Worm (Caenorhabditis elegans) whole organism, L4 larva: ENCODE data around the gene M03C11.6.

Experiments
- ama-1 ChIP-seq: fragments of 150-350 bp; optimal IDR thresholded peaks from 2 replicates; lab custom pipeline; 2014; ENCODE audit warnings: inconsistent platforms, mixed read lengths
- ceh-62 ChIP-seq: sonication (generic microtip); optimal IDR thresholded peaks from 2 replicates; lab custom pipeline; 2017; ENCODE audit warnings: missing biosample characterization, missing genetic modification characterization
- ceh-82 ChIP-seq: sonication (generic microtip); optimal IDR thresholded peaks from 2 replicates; lab custom pipeline; 2017; ENCODE audit warnings: missing biosample characterization, missing genetic modification characterization
- gei-8 ChIP-seq: fragments of 200-800 bp; sonication (Bioruptor generic); optimal IDR thresholded peaks from 2 replicates; lab custom pipeline; 2018; ENCODE audit warnings: mild to moderate bottlenecking, missing genetic modification characterization, missing compliant biosample characterization
- lin-39 ChIP-seq: fragments of 150-350 bp; optimal IDR thresholded peaks from 2 replicates; lab custom pipeline; 2014; ENCODE audit warnings: missing biosample characterization, missing genetic modification reagents, missing genetic modification characterization
- lsy-2 ChIP-seq, 2 experiments: fragments of 150-350 bp in 1 of 2; sonication (generic microtip) in 1 of 2; optimal IDR thresholded peaks; 2 replicates each; lab custom pipeline; 2014 to 2017; ENCODE audit warnings: missing biosample characterization in 2 of 2, missing genetic modification characterization in 2 of 2
- nhr-11 ChIP-seq: fragments of 150-350 bp; optimal IDR thresholded peaks from 2 replicates; lab custom pipeline; 2014; ENCODE audit warnings: missing biosample characterization, missing genetic modification characterization
- nhr-77 ChIP-seq: fragments of 150-350 bp; optimal IDR thresholded peaks from 2 replicates; lab custom pipeline; 2014; ENCODE audit warnings: missing biosample characterization, missing genetic modification characterization
- pha-4 ChIP-seq, 2 experiments: fragments of 150-350 bp in 1 of 2; fragments of 200-800 bp in 1 of 2; sonication (Bioruptor generic) in 1 of 2; IDR thresholded peaks in 1 of 2; optimal IDR thresholded peaks in 1 of 2; 2 replicates each; pipeline versions ENCODE4 v1.3.6 to Lab custom; 2014 to 2022; ENCODE audit warnings: missing genetic modification characterization in 2 of 2, missing genetic modification reagents in 2 of 2, missing biosample characterization in 1 of 2, missing compliant biosample characterization in 1 of 2
- snpc-4 ChIP-seq: fragments of 150-350 bp; optimal IDR thresholded peaks from 2 replicates; lab custom pipeline; 2014; ENCODE audit warnings: missing biosample characterization, missing genetic modification characterization
- ztf-11 ChIP-seq: fragments of 150-350 bp; optimal IDR thresholded peaks from 2 replicates; lab custom pipeline; 2014; ENCODE audit warnings: missing biosample characterization, missing genetic modification characterization

- TF ChIP-seq pha-4 (GFP tag; IDR thresholded peaks at IDR 0.05; lab: Robert Waterston, UW) (no peak), pha-4 (tag; optimal IDR thresholded peaks at IDR 0.05; lab: Kevin White, UChicago) (no peak), ceh-62 (tag; lab: Kevin White, UChicago) (no peak), snpc-4 (no peak), gei-8 (GFP tag; lab: Kevin White, UChicago) (no peak), ama-1 (lab: Kevin White, UChicago) (no peak), ceh-82 (tag; lab: Kevin White, UChicago) (no peak), nhr-77 (no peak), nhr-11 (tag; lab: Kevin White, UChicago) (no peak), lin-39 (tag; lab: Kevin White, UChicago) (no peak), lsy-2 (tag; optimal IDR thresholded peaks at IDR 0.05; lab: Kevin White, UChicago) (no peak), ztf-11 (tag; lab: Kevin White, UChicago) (no peak)
Measured at ce11 chrIII:10378899-10379298, 44.9 kb downstream of the M03C11.6 start.
